Fruit fly (Drosophila melanogaster) whole organism, embryonic: ENCODE measurements around the gene Reg-2.
A peak's percentile ranks its signal among the peaks of the same experiment; 100 is the strongest.

Source experiments
- Atf-2 ChIP-seq: fragments of 200-800 bp; sonication (Bioruptor generic); optimal IDR thresholded peaks from 2 replicates; lab custom pipeline; 2016; ENCODE audit warnings: missing biosample characterization, missing genetic modification characterization
- Atf6 ChIP-seq: fragments of 200-800 bp; sonication (Bioruptor generic); IDR thresholded peaks from 2 replicates; pipeline ENCODE4 v1.3.6; 2022; ENCODE audit warnings: missing biosample characterization, missing genetic modification characterization
- BtbVII ChIP-seq: fragments of 200-800 bp; sonication (Bioruptor generic); optimal IDR thresholded peaks from 3 replicates; lab custom pipeline; 2017; ENCODE audit warnings: missing biosample characterization, mild to moderate bottlenecking, missing genetic modification characterization
- CG10147 ChIP-seq: fragments of 200-800 bp; sonication (Bioruptor generic); optimal IDR thresholded peaks from 2 replicates; lab custom pipeline; 2019; ENCODE audit warnings: missing biosample characterization, mild to moderate bottlenecking, missing genetic modification characterization, moderate library complexity
- CG10543 ChIP-seq: fragments of 200-800 bp; sonication (Bioruptor generic); optimal IDR thresholded peaks from 3 replicates; lab custom pipeline; 2017; ENCODE audit warnings: missing biosample characterization, mild to moderate bottlenecking, missing genetic modification characterization, moderate library complexity
- CG10979 ChIP-seq: fragments of 200-800 bp; sonication (Bioruptor generic); optimal IDR thresholded peaks from 2 replicates; lab custom pipeline; 2018; ENCODE audit warnings: missing biosample characterization, mild to moderate bottlenecking, missing genetic modification characterization, moderate library complexity
- CG15269 ChIP-seq: fragments of 200-800 bp; sonication (Bioruptor generic); optimal IDR thresholded peaks from 2 replicates; lab custom pipeline; 2018; ENCODE audit warnings: missing biosample characterization, mild to moderate bottlenecking, missing genetic modification characterization, moderate library complexity
- CG15601 ChIP-seq: fragments of 200-800 bp; sonication (Bioruptor generic); optimal IDR thresholded peaks from 3 replicates; lab custom pipeline; 2019; ENCODE audit warnings: missing biosample characterization, mild to moderate bottlenecking, missing genetic modification characterization, moderate library complexity
- CG17361 ChIP-seq: fragments of 200-800 bp; sonication (Bioruptor generic); IDR thresholded peaks from 3 replicates; pipeline ENCODE4 v1.3.6; 2022; ENCODE audit warnings: missing biosample characterization, missing genetic modification characterization
- CG17568 ChIP-seq: fragments of 200-800 bp; sonication (Bioruptor generic); optimal IDR thresholded peaks from 2 replicates; lab custom pipeline; 2018; ENCODE audit warnings: missing biosample characterization, mild to moderate bottlenecking, missing genetic modification characterization, moderate library complexity
- CG2199 ChIP-seq: fragments of 200-800 bp; sonication (Bioruptor generic); IDR thresholded peaks from 3 replicates; pipeline ENCODE4 v1.3.6; 2022; ENCODE audit warnings: missing biosample characterization, missing genetic modification characterization
- CG30431 ChIP-seq: fragments of 200-800 bp; sonication (Bioruptor generic); optimal IDR thresholded peaks from 2 replicates; lab custom pipeline; 2017; ENCODE audit warnings: missing biosample characterization, missing genetic modification characterization
- CG31441 ChIP-seq: fragments of 200-800 bp; sonication (Bioruptor generic); IDR thresholded peaks from 2 replicates; pipeline ENCODE4 v1.3.6; 2022; ENCODE audit warnings: missing biosample characterization, missing genetic modification characterization
- CG32767 ChIP-seq: fragments of 200-800 bp; sonication (Bioruptor generic); IDR thresholded peaks from 2 replicates; pipeline ENCODE4 v1.3.6; 2022; ENCODE audit warnings: missing biosample characterization, missing genetic modification characterization
- CG4617 ChIP-seq: fragments of 200-800 bp; sonication (Bioruptor generic); optimal IDR thresholded peaks from 3 replicates; lab custom pipeline; 2016; ENCODE audit warnings: missing biosample characterization, missing genetic modification characterization, borderline replicate concordance
- CG4730 ChIP-seq: fragments of 200-800 bp; sonication (Bioruptor generic); IDR thresholded peaks from 2 replicates; pipeline ENCODE4 v1.3.6; 2022; ENCODE audit warnings: missing biosample characterization, missing genetic modification characterization
- CG6689 ChIP-seq: fragments of 200-800 bp; sonication (Bioruptor generic); IDR thresholded peaks from 2 replicates; pipeline ENCODE4 v1.3.6; 2022; ENCODE audit warnings: missing biosample characterization, missing genetic modification characterization
- CG7271 ChIP-seq: fragments of 200-800 bp; sonication (Bioruptor generic); optimal IDR thresholded peaks from 2 replicates; lab custom pipeline; 2018; ENCODE audit warnings: missing biosample characterization, mild to moderate bottlenecking, missing genetic modification characterization, moderate library complexity
- CG7556 ChIP-seq: fragments of 200-800 bp; sonication (Bioruptor generic); optimal IDR thresholded peaks from 2 replicates; lab custom pipeline; 2017; ENCODE audit warnings: missing biosample characterization, mild to moderate bottlenecking, missing genetic modification characterization
- CG8388 ChIP-seq: fragments of 200-800 bp; sonication (Bioruptor generic); optimal IDR thresholded peaks from 2 replicates; lab custom pipeline; 2019; ENCODE audit warnings: missing biosample characterization, mild to moderate bottlenecking, missing genetic modification characterization, moderate library complexity
- CG8765 ChIP-seq: fragments of 200-800 bp; sonication (Bioruptor generic); IDR thresholded peaks from 2 replicates; pipeline ENCODE4 v1.3.6; 2022; ENCODE audit warnings: missing biosample characterization, missing genetic modification characterization
- CG8944 ChIP-seq: fragments of 200-800 bp; sonication (Bioruptor generic); optimal IDR thresholded peaks from 3 replicates; lab custom pipeline; 2016; ENCODE audit warnings: missing biosample characterization, missing genetic modification characterization
- Camta ChIP-seq: fragments of 200-800 bp; sonication (Bioruptor generic); optimal IDR thresholded peaks from 2 replicates; lab custom pipeline; 2016; ENCODE audit warnings: missing biosample characterization, missing genetic modification characterization
- CoRest ChIP-seq: fragments of 200-800 bp; sonication (Bioruptor generic); optimal IDR thresholded peaks from 3 replicates; lab custom pipeline; 2018; ENCODE audit warnings: missing biosample characterization, mild to moderate bottlenecking, missing genetic modification characterization, moderate library complexity
- E2f2 ChIP-seq: fragments of 200-800 bp; sonication (Bioruptor generic); IDR thresholded peaks from 2 replicates; pipeline ENCODE4 v1.3.6; 2022; ENCODE audit warnings: missing biosample characterization, missing genetic modification characterization
- H2.0 ChIP-seq: fragments of 200-800 bp; sonication (Bioruptor generic); IDR thresholded peaks from 2 replicates; pipeline ENCODE4 v1.3.6; 2022; ENCODE audit warnings: missing biosample characterization, missing genetic modification characterization
- MTF-1 ChIP-seq: fragments of 200-800 bp; sonication (Bioruptor generic); optimal IDR thresholded peaks from 2 replicates; lab custom pipeline; 2018; ENCODE audit warnings: missing biosample characterization, mild to moderate bottlenecking, missing genetic modification characterization, borderline replicate concordance
- NC2β ChIP-seq: fragments of 200-800 bp; sonication (Bioruptor generic); optimal IDR thresholded peaks from 2 replicates; lab custom pipeline; 2016; ENCODE audit warnings: missing biosample characterization, missing genetic modification characterization
- NK7.1 ChIP-seq: fragments of 200-800 bp; sonication (Bioruptor generic); optimal IDR thresholded peaks from 3 replicates; lab custom pipeline; 2016; ENCODE audit warnings: missing biosample characterization, missing genetic modification characterization
- Neu2 ChIP-seq: fragments of 200-800 bp; sonication (Bioruptor generic); optimal IDR thresholded peaks from 3 replicates; lab custom pipeline; 2016; ENCODE audit warnings: missing biosample characterization, missing genetic modification characterization, borderline replicate concordance
- Pdp1 ChIP-seq, 2 experiments: fragments of 200-800 bp; sonication (Bioruptor generic); optimal IDR thresholded peaks; 3 replicates each; lab custom pipeline; 2016; ENCODE audit warnings: missing biosample characterization in 2 of 2, missing genetic modification characterization in 2 of 2, mild to moderate bottlenecking in 1 of 2, moderate library complexity in 1 of 2
- Rfx ChIP-seq: fragments of 200-800 bp; sonication (Bioruptor generic); IDR thresholded peaks from 2 replicates; pipeline ENCODE4 v1.3.6; 2022; ENCODE audit warnings: missing biosample characterization, missing genetic modification characterization
- Xrp1 ChIP-seq: fragments of 200-800 bp; sonication (Bioruptor generic); IDR thresholded peaks from 2 replicates; pipeline ENCODE4 v1.3.6; 2022; ENCODE audit warnings: missing biosample characterization, missing genetic modification characterization
- amos ChIP-seq: fragments of 200-800 bp; sonication (Bioruptor generic); IDR thresholded peaks from 2 replicates; pipeline ENCODE4 v1.3.6; 2022; ENCODE audit warnings: missing biosample characterization, missing genetic modification characterization; ENCODE audit not compliant: partially characterized antibody
- ash1 ChIP-seq: fragments of 200-800 bp; sonication (Bioruptor generic); optimal IDR thresholded peaks from 2 replicates; lab custom pipeline; 2018; ENCODE audit warnings: missing biosample characterization, mild to moderate bottlenecking, missing genetic modification characterization
- chm ChIP-seq: fragments of 200-800 bp; sonication (Bioruptor generic); IDR thresholded peaks from 2 replicates; pipeline ENCODE4 v1.3.6; 2022; ENCODE audit warnings: missing biosample characterization, missing genetic modification characterization
- fd64A ChIP-seq: fragments of 200-800 bp; sonication (Bioruptor generic); optimal IDR thresholded peaks from 3 replicates; lab custom pipeline; 2018; ENCODE audit warnings: missing biosample characterization, mild to moderate bottlenecking, missing genetic modification characterization
- gem ChIP-seq: fragments of 200-800 bp; sonication (Bioruptor generic); optimal IDR thresholded peaks from 2 replicates; lab custom pipeline; 2019; ENCODE audit warnings: missing biosample characterization, mild to moderate bottlenecking, missing genetic modification characterization, moderate library complexity
- hkb ChIP-seq, 2 experiments: fragments of 200-800 bp in 1 of 2; fragments of >200 bp in 1 of 2; sonication (Bioruptor generic) in 1 of 2; IDR thresholded peaks in 1 of 2; optimal IDR thresholded peaks in 1 of 2; 2 replicates each; pipeline versions ENCODE4 v1.3.6 to Lab custom; 2017 to 2022; ENCODE audit warnings: missing biosample characterization in 1 of 2, missing genetic modification characterization in 1 of 2
- kah ChIP-seq: fragments of 200-800 bp; sonication (Bioruptor generic); optimal IDR thresholded peaks from 2 replicates; lab custom pipeline; 2018; ENCODE audit warnings: missing biosample characterization, mild to moderate bottlenecking, missing genetic modification characterization
- pan ChIP-seq, 4 experiments: fragments of >200 bp in 3 of 4; fragments of 200-800 bp in 1 of 4; sonication (Bioruptor generic) in 1 of 4; optimal IDR thresholded peaks in 3 of 4; IDR thresholded peaks in 1 of 4; 2 replicates each; pipeline versions ENCODE4 v1.3.6 to Lab custom; 2017 to 2022; ENCODE audit warnings: missing biosample characterization in 2 of 4, missing genetic modification characterization in 2 of 4, mixed read lengths in 1 of 4
- pnt ChIP-seq: fragments of 200-800 bp; sonication (Bioruptor generic); optimal IDR thresholded peaks from 3 replicates; lab custom pipeline; 2016; ENCODE audit warnings: missing biosample characterization, missing genetic modification characterization
- pros ChIP-seq: fragments of 200-800 bp; sonication (Bioruptor generic); optimal IDR thresholded peaks from 3 replicates; lab custom pipeline; 2019; ENCODE audit warnings: missing biosample characterization, mild to moderate bottlenecking, missing genetic modification characterization, moderate library complexity
- sd ChIP-seq: fragments of 200-800 bp; sonication (Bioruptor generic); optimal IDR thresholded peaks from 3 replicates; lab custom pipeline; 2018; ENCODE audit warnings: missing biosample characterization, mild to moderate bottlenecking, missing genetic modification characterization, moderate library complexity
- slp2 ChIP-seq: fragments of 200-800 bp; sonication (Bioruptor generic); optimal IDR thresholded peaks from 2 replicates; lab custom pipeline; 2016; ENCODE audit warnings: missing biosample characterization, missing genetic modification characterization
- stwl ChIP-seq: fragments of 200-800 bp; sonication (Bioruptor generic); optimal IDR thresholded peaks from 3 replicates; lab custom pipeline; 2018; ENCODE audit warnings: missing biosample characterization, mild to moderate bottlenecking, missing genetic modification characterization, moderate library complexity
- sug ChIP-seq: fragments of 200-800 bp; optimal IDR thresholded peaks from 2 replicates; lab custom pipeline; 2019; ENCODE audit warnings: missing biosample characterization, mild to moderate bottlenecking, missing genetic modification characterization, moderate library complexity

Reg-2 gene

DNA sequence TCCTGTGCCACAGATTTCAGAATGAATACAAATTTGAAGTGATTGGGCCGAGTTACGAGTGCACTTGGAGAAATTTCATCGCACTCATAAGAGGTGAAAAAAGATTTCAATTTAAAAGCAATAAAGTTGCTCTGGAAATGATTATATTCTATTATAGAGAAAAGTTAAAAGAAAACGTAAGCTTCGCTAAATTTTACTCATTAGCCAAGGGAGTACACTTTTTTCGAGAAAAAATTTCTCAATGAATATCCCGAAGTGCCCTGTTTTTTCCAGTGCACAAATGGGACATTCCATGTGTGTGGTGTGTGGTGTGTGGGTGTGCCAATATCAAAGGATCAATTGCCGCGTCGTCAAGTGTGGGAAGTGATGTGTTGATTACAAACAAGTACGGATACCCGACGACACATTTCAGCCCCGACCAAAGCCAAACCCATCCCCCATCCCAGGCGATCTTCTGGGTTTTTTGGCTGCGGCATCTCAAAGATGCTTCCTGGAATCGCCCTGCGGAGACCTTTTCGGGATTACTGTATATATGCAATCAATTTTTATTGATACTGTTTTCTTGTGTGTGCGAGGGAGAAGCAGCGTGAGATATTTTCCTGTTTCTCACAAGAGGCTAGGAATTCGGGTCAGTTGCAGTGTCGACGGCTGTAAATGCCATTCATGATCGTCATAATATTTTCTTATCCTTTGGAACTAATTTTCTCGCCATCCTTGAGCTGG lies 7.4 kb upstream of the Reg-2 start (continued):
- TF ChIP-seq Xrp1 (GFP tag; lab: Robert Waterston, UW) (peak; percentile 85), NC2β (GFP tag; lab: Kevin White, UChicago) (peak; percentile 70), pros (GFP tag; lab: Kevin White, UChicago) (peak; percentile 80), stwl (tag; lab: Kevin White, UChicago) (peak; percentile 16), CG17361 (GFP tag; lab: Robert Waterston, UW) (peak; percentile 66; the same call in 2 of the 3 replicates), E2f2 (peak; percentile 26; the same call in 1 of the 2 replicates), chm (GFP tag; lab: Robert Waterston, UW) (0 out of 2 replicates have a peak, but pooled peaks have one; percentile 6), NK7.1 (no peak), CG15601 (tag; lab: Kevin White, UChicago) (peak; percentile 9), amos (GFP tag; lab: Robert Waterston, UW) (no peak), Camta (GFP tag; lab: Kevin White, UChicago) (peak; percentile 52), H2.0 (GFP tag; lab: Robert Waterston, UW) (no peak), CG6689 (GFP tag; lab: Robert Waterston, UW) (peak; percentile 68), CG7556 (peak; percentile 48), sug (no peak), CG31441 (GFP tag; lab: Robert Waterston, UW) (peak; percentile 72), CG8388 (peak; percentile 42), CG7271 (tag; lab: Kevin White, UChicago) (peak; percentile 27), pan (optimal IDR thresholded peaks at IDR 0.05; lab: Kevin White, UChicago) (no peak), pan (GFP tag; optimal IDR thresholded peaks at IDR 0.05 in 1 of 2, IDR thresholded peaks at IDR 0.05 in 1 of 2) (peak in 1 of 2 experiments; percentile 26), BtbVII (GFP tag; lab: Kevin White, UChicago) (no peak), CG10147 (GFP tag; lab: Kevin White, UChicago) (no peak), sd (tag; lab: Kevin White, UChicago) (no peak), MTF-1 (GFP tag; lab: Kevin White, UChicago) (peak; percentile 35), hkb (optimal IDR thresholded peaks at IDR 0.05; lab: Kevin White, UChicago) (no peak), hkb (GFP tag; IDR thresholded peaks at IDR 0.05; lab: Robert Waterston, UW) (peak; percentile 54), CG10543 (no peak), Neu2 (GFP tag; lab: Kevin White, UChicago) (peak; percentile 43), Rfx (GFP tag; lab: Robert Waterston, UW) (no peak; the same call in 1 of the 2 replicates), CG8944 (peak; percentile 46), pnt (GFP tag; lab: Kevin White, UChicago) (peak; percentile 22), Atf-2 (no peak), ash1 (no peak), CG15269 (tag; lab: Kevin White, UChicago) (peak; percentile 0), CG4617 (peak; percentile 41), fd64A (GFP tag; lab: Kevin White, UChicago) (no peak), slp2 (GFP tag; lab: Kevin White, UChicago) (no peak), CG17568 (peak; percentile 11), CG32767 (GFP tag; lab: Robert Waterston, UW) (peak; percentile 52; the same call in 1 of the 2 replicates), kah (GFP tag; lab: Kevin White, UChicago) (no peak), CG8765 (GFP tag; lab: Robert Waterston, UW) (peak; percentile 79), CoRest (peak; percentile 49), Pdp1 (GFP tag; optimal IDR thresholded peaks at IDR 0.05; lab: Kevin White, UChicago) (peak; percentile 35 to 47), Atf6 (GFP tag; lab: Robert Waterston, UW) (no peak), CG4730 (GFP tag; lab: Robert Waterston, UW) (peak; percentile 22; the same call in 1 of the 2 replicates), CG30431 (GFP tag; lab: Kevin White, UChicago) (peak; percentile 48), CG2199 (GFP tag; lab: Robert Waterston, UW) (no peak), CG10979 (tag; lab: Kevin White, UChicago) (peak; percentile 82), gem (tag; lab: Kevin White, UChicago) (peak; percentile 81)
